Worm (Caenorhabditis elegans) whole organism, L4 larva: ENCODE results near the gene T04B2.8.

Experiments
- aly-2 ChIP-seq: sonication (generic microtip); optimal IDR thresholded peaks from 2 replicates; lab custom pipeline; 2018; ENCODE audit warnings: missing biosample characterization, missing genetic modification characterization
- daf-16 ChIP-seq, 3 experiments: sonication (generic microtip); optimal IDR thresholded peaks; 2 replicates each; lab custom pipeline; 2016 to 2017; ENCODE audit warnings: missing genetic modification characterization in 3 of 3, missing genetic modification reagents in 3 of 3, mild to moderate bottlenecking in 2 of 3, missing compliant biosample characterization in 2 of 3, missing biosample characterization in 1 of 3, moderate library complexity in 1 of 3
- gei-8 ChIP-seq: fragments of 200-800 bp; sonication (Bioruptor generic); optimal IDR thresholded peaks from 2 replicates; lab custom pipeline; 2018; ENCODE audit warnings: mild to moderate bottlenecking, missing genetic modification characterization, missing compliant biosample characterization
- lir-3 ChIP-seq: sonication (generic microtip); optimal IDR thresholded peaks from 2 replicates; lab custom pipeline; 2016; ENCODE audit warnings: mild to moderate bottlenecking, missing genetic modification characterization, missing compliant biosample characterization
- nhr-102 ChIP-seq: sonication (generic microtip); optimal IDR thresholded peaks from 2 replicates; lab custom pipeline; 2016; ENCODE audit warnings: mild to moderate bottlenecking, missing genetic modification characterization, moderate library complexity, missing compliant biosample characterization
- pha-4 ChIP-seq, 2 experiments: fragments of 150-350 bp in 1 of 2; fragments of 200-800 bp in 1 of 2; sonication (Bioruptor generic) in 1 of 2; IDR thresholded peaks in 1 of 2; optimal IDR thresholded peaks in 1 of 2; 2 replicates each; pipeline versions ENCODE4 v1.3.6 to Lab custom; 2014 to 2022; ENCODE audit warnings: missing genetic modification characterization in 2 of 2, missing genetic modification reagents in 2 of 2, missing biosample characterization in 1 of 2, missing compliant biosample characterization in 1 of 2
- pqm-1 ChIP-seq: sonication (generic microtip); optimal IDR thresholded peaks from 2 replicates; lab custom pipeline; 2017; ENCODE audit warnings: missing biosample characterization, missing genetic modification characterization
- skn-1 ChIP-seq: fragments of 150-350 bp; optimal IDR thresholded peaks from 2 replicates; lab custom pipeline; 2014; ENCODE audit warnings: missing biosample characterization, missing genetic modification characterization
- tra-1 ChIP-seq: fragments of 200-800 bp; sonication (Bioruptor generic); IDR thresholded peaks from 2 replicates; pipeline ENCODE4 v1.3.6; 2022; ENCODE audit warnings: missing genetic modification reagents, missing genetic modification characterization, missing compliant biosample characterization
- unc-130 ChIP-seq: sonication (generic microtip); optimal IDR thresholded peaks from 2 replicates; lab custom pipeline; 2016; ENCODE audit warnings: missing genetic modification reagents, missing genetic modification characterization, missing compliant biosample characterization
- zfp-2 ChIP-seq: sonication (generic microtip); optimal IDR thresholded peaks from 2 replicates; lab custom pipeline; 2016; ENCODE audit warnings: mild to moderate bottlenecking, missing genetic modification characterization, missing compliant biosample characterization
- ztf-11 ChIP-seq: fragments of 150-350 bp; optimal IDR thresholded peaks from 2 replicates; lab custom pipeline; 2014; ENCODE audit warnings: missing biosample characterization, missing genetic modification characterization

- TF ChIP-seq unc-130 (no peak), skn-1 (tag; lab: Kevin White, UChicago) (no peak), tra-1 (GFP tag; lab: Robert Waterston, UW) (no peak), pqm-1 (tag; lab: Kevin White, UChicago) (no peak), zfp-2 (no peak), daf-16 (GFP tag; optimal IDR thresholded peaks at IDR 0.05; lab: Kevin White, UChicago) (no peak), daf-16 (tag; optimal IDR thresholded peaks at IDR 0.05; lab: Kevin White, UChicago) (no peak), aly-2 (no peak), lir-3 (tag; lab: Kevin White, UChicago) (no peak), pha-4 (GFP tag; IDR thresholded peaks at IDR 0.05; lab: Robert Waterston, UW) (no peak), pha-4 (tag; optimal IDR thresholded peaks at IDR 0.05; lab: Kevin White, UChicago) (no peak), gei-8 (GFP tag; lab: Kevin White, UChicago) (no peak), nhr-102 (tag; lab: Kevin White, UChicago) (no peak), ztf-11 (tag; lab: Kevin White, UChicago) (no peak)
Measured at ce11 chrIV:10075899-10076298, 24.9 kb upstream of the T04B2.8 start, which contains the start of gene W01B6.5.
